Worm (Caenorhabditis elegans) whole organism, early embryonic: ENCODE measurements around the gene T27E7.5.

Source experiments
- aly-1 ChIP-seq: sonication (generic microtip); optimal IDR thresholded peaks from 2 replicates; lab custom pipeline; 2016; ENCODE audit warnings: missing genetic modification characterization, missing compliant biosample characterization
- ama-1 ChIP-seq: fragments of 150-350 bp; optimal IDR thresholded peaks from 2 replicates; lab custom pipeline; 2014
- ceh-36 ChIP-seq: sonication (generic microtip); optimal IDR thresholded peaks from 2 replicates; lab custom pipeline; 2016; ENCODE audit warnings: missing genetic modification characterization, inconsistent platforms, missing compliant biosample characterization
- flt-1 ChIP-seq: fragments of 200-800 bp; sonication (Bioruptor generic); IDR thresholded peaks from 2 replicates; pipeline ENCODE4 v1.3.6; 2022; ENCODE audit warnings: missing genetic modification characterization, missing compliant biosample characterization
- hmbx-1 ChIP-seq: sonication (generic microtip); optimal IDR thresholded peaks from 2 replicates; lab custom pipeline; 2016; ENCODE audit warnings: mild to moderate bottlenecking, missing genetic modification characterization, missing compliant biosample characterization
- hmg-4 ChIP-seq: fragments of 200-800 bp; sonication (Bioruptor generic); optimal IDR thresholded peaks from 2 replicates; lab custom pipeline; 2018; ENCODE audit warnings: mild to moderate bottlenecking, missing genetic modification characterization, missing compliant biosample characterization
- hnd-1 ChIP-seq: sonication (generic microtip); optimal IDR thresholded peaks from 2 replicates; lab custom pipeline; 2016; ENCODE audit warnings: missing genetic modification characterization, missing compliant biosample characterization
- sea-1 ChIP-seq: fragments of 200-800 bp; sonication (Bioruptor generic); conservative IDR thresholded peaks from 2 replicates; pipeline ENCODE4 v1.3.6; 2022; ENCODE audit warnings: missing genetic modification characterization, missing compliant biosample characterization
- tbx-11 ChIP-seq: fragments of 200-800 bp; sonication (Bioruptor generic); IDR thresholded peaks from 2 replicates; pipeline ENCODE4 v1.3.6; 2022; ENCODE audit warnings: missing genetic modification characterization, missing compliant biosample characterization
- tbx-37 ChIP-seq: fragments of 200-800 bp; sonication (Bioruptor generic); conservative IDR thresholded peaks from 2 replicates; pipeline ENCODE4 v1.3.6; 2022; ENCODE audit warnings: missing genetic modification reagents, missing genetic modification characterization, missing compliant biosample characterization

- no peak for TF ChIP-seq flt-1 (GFP tag; lab: Robert Waterston, UW)
- no peak for TF ChIP-seq sea-1
- TF ChIP-seq ama-1 (lab: Kevin White, UChicago) = no peak
- no peak for TF ChIP-seq hmbx-1 (tag; lab: Kevin White, UChicago)
- no peak for TF ChIP-seq hnd-1 (tag; lab: Kevin White, UChicago)
- TF ChIP-seq tbx-37 = no peak
- no peak for TF ChIP-seq tbx-11 (GFP tag; lab: Robert Waterston, UW)
- TF ChIP-seq hmg-4 = no peak
- TF ChIP-seq ceh-36 (tag; lab: Kevin White, UChicago) = no peak
- no peak for TF ChIP-seq aly-1 (tag; lab: Kevin White, UChicago)
Observed at ce11 chrIV:14559267-14559666, 22.3 kb downstream of the T27E7.5 start.
